Worm (Caenorhabditis elegans) whole organism, L3 larva: Measurements from ENCODE around the gene fax-1.
A peak's percentile ranks its signal among the peaks of the same experiment; 100 is the strongest.

Experiments
- ZK546.5 ChIP-seq: sonication (generic microtip); optimal IDR thresholded peaks from 2 replicates; lab custom pipeline; 2017; ENCODE audit warnings: missing biosample characterization, missing genetic modification characterization
- aly-2 ChIP-seq: fragments of 150-350 bp; optimal IDR thresholded peaks from 2 replicates; lab custom pipeline; 2014; ENCODE audit warnings: missing biosample characterization, missing genetic modification characterization
- ama-1 ChIP-seq: fragments of 150-350 bp; optimal IDR thresholded peaks from 2 replicates; lab custom pipeline; 2018
- ceh-16 ChIP-seq: sonication (generic microtip); optimal IDR thresholded peaks from 2 replicates; lab custom pipeline; 2017; ENCODE audit warnings: missing biosample characterization, missing genetic modification characterization
- ceh-82 ChIP-seq: fragments of 150-350 bp; optimal IDR thresholded peaks from 2 replicates; lab custom pipeline; 2014; ENCODE audit warnings: missing biosample characterization, missing genetic modification characterization
- ceh-9 ChIP-seq: sonication (generic microtip); optimal IDR thresholded peaks from 2 replicates; lab custom pipeline; 2018; ENCODE audit warnings: missing biosample characterization, missing genetic modification characterization
- daf-12 ChIP-seq: fragments of 150-350 bp; optimal IDR thresholded peaks from 2 replicates; lab custom pipeline; 2014; ENCODE audit warnings: missing biosample characterization, missing genetic modification reagents, missing genetic modification characterization
- egl-27 ChIP-seq: sonication (generic microtip); optimal IDR thresholded peaks from 4 replicates; lab custom pipeline; 2017; ENCODE audit warnings: missing biosample characterization, missing genetic modification reagents, missing genetic modification characterization
- egl-5 ChIP-seq: fragments of 150-350 bp; optimal IDR thresholded peaks from 2 replicates; lab custom pipeline; 2017; ENCODE audit warnings: missing biosample characterization, missing genetic modification reagents, missing genetic modification characterization, inconsistent platforms
- elt-1 ChIP-seq: fragments of 150-350 bp; optimal IDR thresholded peaks from 2 replicates; lab custom pipeline; 2014; ENCODE audit warnings: missing biosample characterization, missing genetic modification characterization
- elt-2 ChIP-seq: sonication (generic microtip); optimal IDR thresholded peaks from 2 replicates; lab custom pipeline; 2016; ENCODE audit warnings: missing genetic modification reagents, mild to moderate bottlenecking, missing genetic modification characterization, missing compliant biosample characterization
- eor-1 ChIP-seq, 2 experiments: fragments of 150-350 bp; optimal IDR thresholded peaks; 2 replicates each; lab custom pipeline; 2014 to 2018; ENCODE audit warnings: missing biosample characterization in 2 of 2, missing genetic modification characterization in 2 of 2
- fkh-10 ChIP-seq: sonication (generic microtip); optimal IDR thresholded peaks from 2 replicates; lab custom pipeline; 2017; ENCODE audit warnings: missing biosample characterization, missing genetic modification reagents, missing genetic modification characterization
- fkh-2 ChIP-seq: fragments of 150-350 bp; optimal IDR thresholded peaks from 2 replicates; lab custom pipeline; 2014; ENCODE audit warnings: missing biosample characterization, missing genetic modification reagents, missing genetic modification characterization
- fos-1 ChIP-seq: fragments of 150-350 bp; optimal IDR thresholded peaks from 2 replicates; lab custom pipeline; 2014; ENCODE audit warnings: missing biosample characterization, missing genetic modification characterization
- hmg-11 ChIP-seq: sonication (generic microtip); optimal IDR thresholded peaks from 2 replicates; lab custom pipeline; 2016; ENCODE audit warnings: missing genetic modification characterization, missing compliant biosample characterization
- jun-1 ChIP-seq: fragments of 150-350 bp; optimal IDR thresholded peaks from 2 replicates; lab custom pipeline; 2014; ENCODE audit warnings: missing biosample characterization, missing genetic modification reagents, missing genetic modification characterization
- lin-15B ChIP-seq: fragments of 150-350 bp; optimal IDR thresholded peaks from 2 replicates; lab custom pipeline; 2014; ENCODE audit warnings: missing biosample characterization, missing genetic modification characterization
- lin-39 ChIP-seq: fragments of 150-350 bp; optimal IDR thresholded peaks from 2 replicates; lab custom pipeline; 2018; ENCODE audit warnings: missing biosample characterization, missing genetic modification reagents, missing genetic modification characterization
- lsy-12 ChIP-seq: sonication (generic microtip); optimal IDR thresholded peaks from 2 replicates; lab custom pipeline; 2016; ENCODE audit warnings: mild to moderate bottlenecking, missing genetic modification characterization, missing compliant biosample characterization
- mdl-1 ChIP-seq: fragments of 150-350 bp; optimal IDR thresholded peaks from 2 replicates; lab custom pipeline; 2014; ENCODE audit warnings: missing biosample characterization, missing genetic modification characterization
- mml-1 ChIP-seq: fragments of 150-350 bp; sonication (generic microtip); optimal IDR thresholded peaks from 3 replicates; lab custom pipeline; 2014; ENCODE audit warnings: missing biosample characterization, missing genetic modification characterization
- nfya-1 ChIP-seq: sonication (generic microtip); optimal IDR thresholded peaks from 2 replicates; lab custom pipeline; 2017; ENCODE audit warnings: missing genetic modification characterization, mild to moderate bottlenecking, missing compliant biosample characterization, antibody characterized with exemption, moderate library complexity; ENCODE audit not compliant: insufficient read depth
- nhr-23 ChIP-seq: fragments of 150-350 bp; optimal IDR thresholded peaks from 2 replicates; lab custom pipeline; 2014; ENCODE audit warnings: missing biosample characterization, missing genetic modification reagents, missing genetic modification characterization
- nhr-25 ChIP-seq: sonication (generic microtip); optimal IDR thresholded peaks from 2 replicates; lab custom pipeline; 2017; ENCODE audit warnings: missing biosample characterization, missing genetic modification characterization
- nhr-67 ChIP-seq: fragments of 150-350 bp; optimal IDR thresholded peaks from 2 replicates; lab custom pipeline; 2014; ENCODE audit warnings: missing biosample characterization, missing genetic modification characterization
- nhr-76 ChIP-seq: fragments of 150-350 bp; sonication (generic microtip); optimal IDR thresholded peaks from 5 replicates; lab custom pipeline; 2014; ENCODE audit warnings: missing biosample characterization, missing genetic modification characterization
- nhr-77 ChIP-seq: fragments of 150-350 bp; optimal IDR thresholded peaks from 2 replicates; lab custom pipeline; 2014; ENCODE audit warnings: missing biosample characterization, missing genetic modification characterization
- pha-4 ChIP-seq: fragments of 150-350 bp; optimal IDR thresholded peaks from 2 replicates; lab custom pipeline; 2014; ENCODE audit warnings: missing biosample characterization, missing genetic modification reagents, missing genetic modification characterization
- pqm-1 ChIP-seq: fragments of 150-350 bp; optimal IDR thresholded peaks from 2 replicates; lab custom pipeline; 2017; ENCODE audit warnings: missing biosample characterization, missing genetic modification characterization, inconsistent platforms
- sea-2 ChIP-seq: fragments of 150-350 bp; sonication (generic microtip); optimal IDR thresholded peaks from 4 replicates; lab custom pipeline; 2014; ENCODE audit warnings: missing biosample characterization, missing genetic modification reagents, missing genetic modification characterization
- skn-1 ChIP-seq: fragments of 150-350 bp; optimal IDR thresholded peaks from 2 replicates; lab custom pipeline; 2014; ENCODE audit warnings: missing biosample characterization, missing genetic modification characterization
- snpc-4 ChIP-seq: fragments of 150-350 bp; optimal IDR thresholded peaks from 2 replicates; lab custom pipeline; 2014; ENCODE audit warnings: missing biosample characterization, missing genetic modification characterization
- tbx-2 ChIP-seq: sonication (generic microtip); optimal IDR thresholded peaks from 2 replicates; lab custom pipeline; 2016; ENCODE audit warnings: mild to moderate bottlenecking, missing genetic modification characterization, missing compliant biosample characterization
- unc-39 ChIP-seq: sonication (generic microtip); optimal IDR thresholded peaks from 4 replicates; lab custom pipeline; 2017; ENCODE audit warnings: missing biosample characterization, missing genetic modification characterization
- unc-62 ChIP-seq: fragments of 150-350 bp; sonication (generic microtip); optimal IDR thresholded peaks from 4 replicates; lab custom pipeline; 2014; ENCODE audit warnings: missing biosample characterization, missing genetic modification reagents, missing genetic modification characterization
- zag-1 ChIP-seq: fragments of 150-350 bp; optimal IDR thresholded peaks from 2 replicates; lab custom pipeline; 2014; ENCODE audit warnings: missing biosample characterization, missing genetic modification characterization
- ztf-11 ChIP-seq: fragments of 150-350 bp; optimal IDR thresholded peaks from 2 replicates; lab custom pipeline; 2014; ENCODE audit warnings: missing biosample characterization, missing genetic modification characterization
- ztf-4 ChIP-seq: fragments of 150-350 bp; optimal IDR thresholded peaks from 2 replicates; lab custom pipeline; 2014; ENCODE audit warnings: missing biosample characterization, missing genetic modification characterization

The fax-1 gene

DNA sequence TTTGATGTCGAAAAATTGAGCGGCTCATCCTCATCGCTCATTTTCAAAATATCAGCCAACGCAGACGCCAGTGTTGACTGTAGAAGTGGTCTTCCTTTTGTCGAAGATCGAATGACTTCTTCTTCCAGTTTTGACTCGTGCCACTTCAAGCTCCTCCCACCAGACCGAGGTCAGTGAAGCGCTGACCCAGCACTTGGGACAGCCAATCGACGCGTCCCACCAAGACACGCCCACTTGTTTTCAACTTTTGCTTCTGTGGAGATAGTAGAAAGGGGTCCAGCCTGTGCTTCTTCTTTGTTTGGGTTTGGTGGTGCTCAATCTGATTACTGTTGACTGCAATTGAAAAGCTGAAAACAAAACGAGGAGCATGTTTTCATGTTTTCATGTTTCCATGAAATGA lies at the start of gene fax-1:
fax-1 (minus strand) TSS at position 101 of the 400 bp plus-strand sequence.
- TF ChIP-seq ceh-9 (tag; lab: Kevin White, UChicago), result no peak
- TF ChIP-seq jun-1 (tag; lab: Kevin White, UChicago), result no peak
- TF ChIP-seq nfya-1, result peak; percentile 53

DNA sequence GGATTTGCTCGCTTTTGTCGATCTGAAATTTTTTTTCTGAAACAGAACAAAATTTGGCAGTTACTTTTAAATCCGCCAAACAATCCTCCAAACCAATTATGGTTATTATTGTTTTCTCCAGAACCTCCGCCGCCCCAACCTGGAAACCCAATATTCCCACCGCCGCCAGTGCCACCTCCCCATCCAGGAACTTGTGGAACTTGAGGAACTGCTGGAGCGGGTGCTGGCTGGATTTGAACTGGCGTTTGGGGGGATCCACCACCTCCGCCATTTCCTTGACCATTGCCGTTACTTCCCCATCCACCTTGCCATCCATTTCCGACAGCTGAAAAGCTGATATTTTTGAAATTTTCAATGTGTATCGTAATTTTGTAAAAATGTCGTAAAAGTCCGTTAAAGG lies 48.6 kb upstream of the fax-1 start:
- no peak for TF ChIP-seq lsy-12 (tag; lab: Kevin White, UChicago)
- no peak for TF ChIP-seq jun-1 (tag; lab: Kevin White, UChicago)
- TF ChIP-seq skn-1 (tag; lab: Kevin White, UChicago), result no peak
- TF ChIP-seq nhr-76 (tag; lab: Kevin White, UChicago), result no peak
- no peak for TF ChIP-seq fkh-2
- no peak for TF ChIP-seq mml-1 (tag; lab: Kevin White, UChicago)
- TF ChIP-seq ama-1 (lab: Kevin White, UChicago), result no peak
- no peak for TF ChIP-seq ztf-4 (tag; lab: Kevin White, UChicago)
- no peak for TF ChIP-seq sea-2 (GFP tag; lab: Kevin White, UChicago)
- TF ChIP-seq ceh-9 (tag; lab: Kevin White, UChicago), result no peak

DNA sequence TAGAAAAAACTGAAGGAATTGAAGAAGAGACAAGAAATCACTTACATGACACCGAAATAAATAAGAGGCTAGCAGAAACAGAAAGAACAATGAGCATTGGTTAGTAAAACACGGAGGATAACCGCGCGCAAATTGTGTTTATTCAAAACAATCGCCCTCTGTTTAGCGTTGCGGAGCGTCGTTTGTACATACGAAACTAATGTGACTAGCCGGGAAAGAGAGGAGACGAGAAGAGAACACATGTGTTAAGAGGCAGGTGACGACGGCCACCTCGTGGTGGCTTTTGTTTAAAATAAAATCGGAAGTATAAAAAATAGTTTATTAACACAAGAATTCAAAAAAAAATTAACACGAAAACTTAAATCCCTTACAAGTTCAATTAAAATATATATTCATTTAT lies 46.7 kb upstream of the fax-1 start, which contains the start of gene F40F4.7:
F40F4.7 (minus strand) TSS at position 122 of the 400 bp plus-strand sequence.
- TF ChIP-seq nhr-67 (tag; lab: Kevin White, UChicago) (no peak), unc-39 (tag; lab: Kevin White, UChicago) (no peak), nhr-77 (no peak), nfya-1 (no peak), pqm-1 (tag; lab: Kevin White, UChicago) (peak; percentile 39), ztf-11 (tag; lab: Kevin White, UChicago) (no peak), ceh-16 (tag; lab: Kevin White, UChicago) (no peak), ceh-9 (tag; lab: Kevin White, UChicago) (no peak), eor-1 (tag; optimal IDR thresholded peaks at IDR 0.05; lab: Kevin White, UChicago) (no peak), egl-27 (tag; lab: Kevin White, UChicago) (no peak), elt-1 (tag; lab: Kevin White, UChicago) (no peak), jun-1 (tag; lab: Kevin White, UChicago) (peak; percentile 38), fkh-10 (GFP tag; lab: Kevin White, UChicago) (no peak), mdl-1 (tag; lab: Kevin White, UChicago) (no peak), unc-62 (GFP tag; lab: Kevin White, UChicago) (no peak), egl-5 (tag; lab: Kevin White, UChicago) (peak; percentile 74), lin-39 (tag; lab: Kevin White, UChicago) (peak; percentile 45), nhr-25 (tag; lab: Kevin White, UChicago) (peak; percentile 47), hmg-11 (tag; lab: Kevin White, UChicago) (peak; percentile 20), aly-2 (tag; lab: Kevin White, UChicago) (no peak), lin-15B (tag; lab: Kevin White, UChicago) (peak; percentile 35), daf-12 (tag; lab: Kevin White, UChicago) (no peak), ZK546.5 (no peak), nhr-23 (peak; percentile 49), tbx-2 (tag; lab: Kevin White, UChicago) (no peak), skn-1 (tag; lab: Kevin White, UChicago) (no peak), zag-1 (no peak), snpc-4 (no peak), fos-1 (no peak), pha-4 (tag; lab: Kevin White, UChicago) (peak; percentile 93), elt-2 (tag; lab: Kevin White, UChicago) (peak; percentile 59)
- TF ChIP-seq, all 47 proteins: peak for 10

DNA sequence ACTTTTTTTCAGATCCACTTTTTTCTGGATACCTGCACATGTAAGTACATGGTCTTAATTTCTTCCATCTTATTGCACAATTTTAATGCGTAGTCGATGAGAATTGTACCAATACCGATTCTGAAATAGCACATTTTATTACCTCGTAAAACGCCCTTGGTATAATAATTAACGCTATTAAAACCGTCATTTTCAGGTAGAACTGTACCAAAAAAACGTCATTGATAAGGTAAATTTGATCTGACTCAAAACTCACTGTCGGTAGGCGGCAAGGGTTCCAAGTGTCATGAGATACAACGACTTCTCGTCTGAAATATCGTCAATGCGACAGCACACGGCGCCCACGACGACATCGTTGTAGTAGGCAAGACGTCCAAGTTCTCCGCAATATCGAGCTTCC lies 45.3 kb upstream of the fax-1 start:
- TF ChIP-seq lsy-12 (tag; lab: Kevin White, UChicago) (no peak), ama-1 (lab: Kevin White, UChicago) (no peak), pha-4 (tag; lab: Kevin White, UChicago) (no peak), nhr-77 (no peak), egl-5 (tag; lab: Kevin White, UChicago) (no peak), ceh-82 (tag; lab: Kevin White, UChicago) (no peak), pqm-1 (tag; lab: Kevin White, UChicago) (peak; percentile 23), nhr-25 (tag; lab: Kevin White, UChicago) (no peak), elt-2 (tag; lab: Kevin White, UChicago) (peak; percentile 65)
